Fruit fly (Drosophila melanogaster) whole organism, pupa: ENCODE measurements around the gene Cpr78Ca.

Source experiments
- CG10348 ChIP-seq: fragments of 200-800 bp; sonication (Bioruptor generic); IDR thresholded peaks from 2 replicates; pipeline ENCODE4 v1.3.6; 2022; ENCODE audit warnings: missing biosample characterization, missing genetic modification characterization
- CG12605 ChIP-seq: fragments of 200-800 bp; sonication (Bioruptor generic); IDR thresholded peaks from 2 replicates; pipeline ENCODE4 v1.3.6; 2022; ENCODE audit warnings: missing biosample characterization, missing genetic modification characterization
- CG13204 ChIP-seq: fragments of 200-800 bp; sonication (Bioruptor generic); optimal IDR thresholded peaks from 2 replicates; lab custom pipeline; 2018; ENCODE audit warnings: missing biosample characterization, mild to moderate bottlenecking, missing genetic modification characterization, moderate library complexity
- CG4496 ChIP-seq: fragments of 200-800 bp; sonication (Bioruptor generic); IDR thresholded peaks from 3 replicates; pipeline ENCODE4 v1.3.6; 2022; ENCODE audit warnings: missing biosample characterization, missing genetic modification characterization
- EcR ChIP-seq: fragments of 200-800 bp; sonication (Bioruptor generic); optimal IDR thresholded peaks from 3 replicates; lab custom pipeline; 2019; ENCODE audit warnings: missing biosample characterization, missing genetic modification characterization, mild to moderate bottlenecking, moderate library complexity, missing genetic modification reagents
- Pif1A ChIP-seq: fragments of 200-800 bp; sonication (Bioruptor generic); optimal IDR thresholded peaks from 3 replicates; lab custom pipeline; 2016; ENCODE audit warnings: missing biosample characterization, missing genetic modification characterization
- gl ChIP-seq: fragments of 200-800 bp; sonication (Bioruptor generic); optimal IDR thresholded peaks from 2 replicates; lab custom pipeline; 2018; ENCODE audit warnings: missing biosample characterization, mild to moderate bottlenecking, missing genetic modification characterization

DNA sequence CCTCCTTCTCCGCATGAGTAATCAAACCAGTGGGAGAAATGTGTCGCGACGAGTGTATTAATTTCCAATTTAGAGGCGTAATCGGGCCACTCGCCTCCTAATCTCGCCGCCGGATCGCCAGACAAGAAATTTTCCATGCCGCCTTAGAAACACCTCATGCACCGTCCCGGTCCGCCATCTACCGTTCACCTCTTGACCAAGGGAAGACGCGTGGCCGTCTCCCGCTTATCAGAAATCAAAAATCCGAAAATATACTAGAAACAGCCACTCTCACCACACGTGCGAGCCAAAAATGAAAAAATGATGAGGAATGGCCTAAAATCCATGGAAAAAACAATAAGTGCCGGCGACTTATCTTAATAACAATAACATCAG, 16.7 kb downstream of the Cpr78Ca start:
- no peak for TF ChIP-seq Pif1A (GFP tag; lab: Kevin White, UChicago)
- TF ChIP-seq EcR (GFP tag; lab: Kevin White, UChicago) = no peak
- TF ChIP-seq gl = no peak
- no peak for TF ChIP-seq CG4496 (GFP tag; lab: Robert Waterston, UW)
- no peak for TF ChIP-seq CG10348 (GFP tag; lab: Robert Waterston, UW)
- no peak for TF ChIP-seq CG12605 (GFP tag; lab: Robert Waterston, UW)
- TF ChIP-seq CG13204 (GFP tag; lab: Kevin White, UChicago) = no peak
